Worm (Caenorhabditis elegans): Measurements from ENCODE around the gene F15G9.2.

ce11 chrX:9756971-9757370 lies 43.5 kb upstream of the F15G9.2 start, which contains the start of gene T09B9.1:
- TF ChIP-seq lin-13 (GFP tag; optimal IDR thresholded peaks at IDR 0.05): no peak
- TF ChIP-seq skn-1 (tag; optimal IDR thresholded peaks at IDR 0.05): no peak
- TF ChIP-seq egl-27 (tag; optimal IDR thresholded peaks at IDR 0.05): no peak
- no peak for TF ChIP-seq nhr-19 (GFP tag; conservative IDR thresholded peaks at IDR 0.05)
- no peak for TF ChIP-seq swsn-7 (tag; optimal IDR thresholded peaks at IDR 0.05)
- no peak for TF ChIP-seq fkh-10 (GFP tag; optimal IDR thresholded peaks at IDR 0.05)
- no peak for TF ChIP-seq fkh-8 (tag; optimal IDR thresholded peaks at IDR 0.05)
- no peak for TF ChIP-seq efl-1 (optimal IDR thresholded peaks at IDR 0.05)
- no peak for TF ChIP-seq efl-1 (GFP tag; optimal IDR thresholded peaks at IDR 0.05 in 1 of 2)
- TF ChIP-seq tbx-2 (tag; optimal IDR thresholded peaks at IDR 0.05): no peak
- TF ChIP-seq nhr-12 (tag; optimal IDR thresholded peaks at IDR 0.05): no peak

All from whole organism, L1 larva.